Worm (Caenorhabditis elegans) whole organism, midembryonic: Measurements from ENCODE around the gene cpg-1.

Experiments
- T22C8.4 ChIP-seq: fragments of 200-800 bp; sonication (Bioruptor generic); IDR thresholded peaks from 2 replicates; pipeline ENCODE4 v1.3.6; 2022; ENCODE audit warnings: missing genetic modification characterization, missing compliant biosample characterization
- cog-1 ChIP-seq: sonication (generic microtip); optimal IDR thresholded peaks from 2 replicates; lab custom pipeline; 2016; ENCODE audit warnings: missing genetic modification characterization, missing compliant biosample characterization
- flt-1 ChIP-seq: fragments of 200-800 bp; sonication (Bioruptor generic); IDR thresholded peaks from 2 replicates; pipeline ENCODE4 v1.3.6; 2022; ENCODE audit warnings: missing genetic modification characterization, missing compliant biosample characterization
- ref-1 ChIP-seq: fragments of 200-800 bp; sonication (Bioruptor generic); conservative IDR thresholded peaks from 2 replicates; pipeline ENCODE4 v1.3.6; 2022; ENCODE audit warnings: missing genetic modification reagents, missing genetic modification characterization, missing compliant biosample characterization
- tab-1 ChIP-seq: fragments of 200-800 bp; sonication (Bioruptor generic); IDR thresholded peaks from 2 replicates; pipeline ENCODE4 v1.3.6; 2022; ENCODE audit warnings: missing genetic modification characterization, missing compliant biosample characterization
- ztf-23 ChIP-seq: fragments of 200-800 bp; sonication (Bioruptor generic); IDR thresholded peaks from 2 replicates; pipeline ENCODE4 v1.3.6; 2022; ENCODE audit warnings: missing genetic modification reagents, missing genetic modification characterization, missing compliant biosample characterization
- ztf-29 ChIP-seq: fragments of 200-800 bp; sonication (Bioruptor generic); IDR thresholded peaks from 2 replicates; pipeline ENCODE4 v1.3.6; 2022; ENCODE audit warnings: missing genetic modification reagents, missing genetic modification characterization, missing compliant biosample characterization

- TF ChIP-seq tab-1 (0 out of 2 replicates have a peak, but pooled peaks have one; percentile 36), flt-1 (GFP tag; lab: Robert Waterston, UW) (no peak), ztf-23 (GFP tag; lab: Robert Waterston, UW) (no peak), T22C8.4 (no peak), ztf-29 (no peak), cog-1 (tag; lab: Kevin White, UChicago) (no peak), ref-1 (GFP tag; lab: Robert Waterston, UW) (no peak)
Observed at ce11 chrIII:4460242-4460641, 28.9 kb upstream of the cpg-1 start.
